Worm (Caenorhabditis elegans): ENCODE measurements around the gene F10C2.3.
A peak's percentile ranks its signal among the peaks of the same experiment; 100 is the strongest.

DNA sequence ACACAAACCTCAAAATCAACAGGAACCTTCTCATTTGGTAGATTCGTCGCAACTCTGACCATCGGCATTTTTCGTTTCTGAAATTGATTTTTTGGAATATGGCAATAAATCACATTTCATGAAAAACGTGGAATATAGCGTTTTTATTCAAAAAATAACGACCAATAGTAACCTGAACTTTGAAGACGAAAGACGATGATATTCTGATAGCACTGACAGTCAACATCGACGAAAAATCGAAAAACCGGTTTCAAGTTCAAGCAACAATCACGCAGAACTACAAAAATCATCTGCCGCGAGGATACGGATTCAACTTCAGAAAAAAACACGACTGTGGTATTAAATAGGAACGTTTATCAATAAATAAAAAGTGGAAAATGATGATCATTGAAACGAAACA is 41.9 kb upstream of the F10C2.3 start, which contains the start of gene mif-2:
- no peak for TF ChIP-seq lsl-1 (GFP tag; optimal IDR thresholded peaks at IDR 0.05)
- TF ChIP-seq let-526 (GFP tag; IDR thresholded peaks at IDR 0.05) = no peak
- TF ChIP-seq nfya-1 (tag; optimal IDR thresholded peaks at IDR 0.05; ENCODE audit: borderline replicate concordance, insufficient read depth) = no peak
- TF ChIP-seq sdz-38 (tag; optimal IDR thresholded peaks at IDR 0.05) = no peak
- TF ChIP-seq dpl-1 (GFP tag; optimal IDR thresholded peaks at IDR 0.05) = no peak
- no peak for TF ChIP-seq snpc-4 (GFP tag; optimal IDR thresholded peaks at IDR 0.05)
- TF ChIP-seq snpc-4 (tag; optimal IDR thresholded peaks at IDR 0.05) = peak in 1 of 4 experiments; percentile 61

All from whole organism, young adult.